Worm (Caenorhabditis elegans) whole organism, L4/young adult: ENCODE data around the gene srw-21.

ENCODE experiments used
- W03F9.2 ChIP-seq: fragments of 150-350 bp; optimal IDR thresholded peaks from 2 replicates; lab custom pipeline; 2014; ENCODE audit warnings: missing biosample characterization, missing genetic modification characterization
- dao-5 ChIP-seq: sonication (generic microtip); optimal IDR thresholded peaks from 2 replicates; lab custom pipeline; 2016; ENCODE audit warnings: missing genotype, missing genetic modification characterization, moderate library complexity, missing compliant biosample characterization
- him-1 ChIP-seq: sonication (generic microtip); optimal IDR thresholded peaks from 2 replicates; lab custom pipeline; 2016; ENCODE audit warnings: missing genotype, missing genetic modification reagents, missing genetic modification characterization, missing compliant biosample characterization

- TF ChIP-seq W03F9.2 (tag; lab: Kevin White, UChicago): no peak
- TF ChIP-seq him-1: no peak
- no peak for TF ChIP-seq dao-5 (tag; lab: Kevin White, UChicago)
Measured at ce11 chrV:15481374-15481773, 6.5 kb upstream of the srw-21 start, which contains the start of gene nhr-150.
